Worm (Caenorhabditis elegans): ENCODE measurements around the gene ham-2.
A peak's percentile ranks its signal among the peaks of the same experiment; 100 is the strongest.
"Not testable (repeated sequence)": the region's sequence is repeated elsewhere in the genome, so short reads cannot be mapped to it uniquely, and the experiment has no call there.

Gene ham-2

ce11 chrX:4600987-4601386 lies 46.5 kb downstream of the ham-2 start:
- TF ChIP-seq lin-11 (tag; optimal IDR thresholded peaks at IDR 0.05) (no peak), ama-1 (optimal IDR thresholded peaks at IDR 0.05) (no peak), F13H6.1 (tag; optimal IDR thresholded peaks at IDR 0.05) (no peak), ztf-11 (tag; optimal IDR thresholded peaks at IDR 0.05) (no peak), lin-39 (tag; optimal IDR thresholded peaks at IDR 0.05) (no peak), crh-2 (tag; optimal IDR thresholded peaks at IDR 0.05) (no peak), zag-1 (tag; optimal IDR thresholded peaks at IDR 0.05) (no peak), skn-1 (tag; optimal IDR thresholded peaks at IDR 0.05) (no peak), mab-5 (tag; optimal IDR thresholded peaks at IDR 0.05) (no peak), mdl-1 (tag; optimal IDR thresholded peaks at IDR 0.05) (no peak), elt-1 (tag; optimal IDR thresholded peaks at IDR 0.05) (no peak), mbf-1 (tag; optimal IDR thresholded peaks at IDR 0.05) (no peak), nhr-10 (tag; optimal IDR thresholded peaks at IDR 0.05) (no peak)

- no peak for TF ChIP-seq sem-4 (tag; optimal IDR thresholded peaks at IDR 0.05)
- TF ChIP-seq lin-13 (GFP tag; optimal IDR thresholded peaks at IDR 0.05) = no peak
- no peak for TF ChIP-seq unc-55 (GFP tag; optimal IDR thresholded peaks at IDR 0.05)
- TF ChIP-seq lsy-2 (tag; optimal IDR thresholded peaks at IDR 0.05) = no peak
- TF ChIP-seq nhr-10 (tag; optimal IDR thresholded peaks at IDR 0.05) = no peak
- TF ChIP-seq nhr-11 (tag; optimal IDR thresholded peaks at IDR 0.05) = no peak
Measured at ce11 chrX:4604185-4604584, 49.7 kb downstream of the ham-2 start.

ce11 chrX:4605828-4606227 lies 51.3 kb downstream of the ham-2 start, which contains the start of gene spat-3:
Gene spat-3 (minus strand): TSS chrX:4605928.
- TF ChIP-seq zag-1 (tag; optimal IDR thresholded peaks at IDR 0.05) (no peak), nhr-129 (tag; optimal IDR thresholded peaks at IDR 0.05) (no peak), ztf-4 (tag; optimal IDR thresholded peaks at IDR 0.05) (no peak), ceh-82 (tag; optimal IDR thresholded peaks at IDR 0.05) (no peak), nhr-237 (tag; optimal IDR thresholded peaks at IDR 0.05) (no peak), mbf-1 (tag; optimal IDR thresholded peaks at IDR 0.05) (no peak), sem-4 (tag; optimal IDR thresholded peaks at IDR 0.05) (no peak), lin-11 (tag; optimal IDR thresholded peaks at IDR 0.05) (no peak), Y55F3AM.14 (GFP tag; optimal IDR thresholded peaks at IDR 0.05) (no peak), mdl-1 (tag; optimal IDR thresholded peaks at IDR 0.05) (no peak), alr-1 (tag; optimal IDR thresholded peaks at IDR 0.05) (no peak), lin-13 (GFP tag; optimal IDR thresholded peaks at IDR 0.05) (no peak)

- TF ChIP-seq fos-1 (tag; optimal IDR thresholded peaks at IDR 0.05) = peak; percentile 35
- peak; percentile 66 for TF ChIP-seq ceh-16 (tag; optimal IDR thresholded peaks at IDR 0.05)
- TF ChIP-seq mab-5 (tag; optimal IDR thresholded peaks at IDR 0.05) = peak; percentile 89
- peak; percentile 69 for TF ChIP-seq sma-9 (GFP tag; optimal IDR thresholded peaks at IDR 0.05)
- TF ChIP-seq sma-9 (tag; optimal IDR thresholded peaks at IDR 0.05) = not testable (repeated sequence)
- TF ChIP-seq unc-55 (GFP tag; optimal IDR thresholded peaks at IDR 0.05) = peak; percentile 45
- TF ChIP-seq nhr-25 (tag; optimal IDR thresholded peaks at IDR 0.05) = peak; percentile 58
- TF ChIP-seq nhr-23 (tag; optimal IDR thresholded peaks at IDR 0.05) = peak; percentile 18
- TF ChIP-seq crh-2 (tag; optimal IDR thresholded peaks at IDR 0.05) = peak; percentile 69
- peak; percentile 78 for TF ChIP-seq blmp-1 (tag; optimal IDR thresholded peaks at IDR 0.05; ENCODE audit: insufficient read depth)
- peak; percentile 2 for TF ChIP-seq C34F6.9 (tag; optimal IDR thresholded peaks at IDR 0.05)
- peak; percentile 3 for TF ChIP-seq ztf-4 (tag; optimal IDR thresholded peaks at IDR 0.05)
- peak; percentile 20 for TF ChIP-seq nhr-129 (tag; optimal IDR thresholded peaks at IDR 0.05)
- TF ChIP-seq F13H6.1 (tag; optimal IDR thresholded peaks at IDR 0.05) = peak; percentile 96
- TF ChIP-seq nhr-21 (tag; optimal IDR thresholded peaks at IDR 0.05) = peak; percentile 44
- peak; percentile 96 for TF ChIP-seq Y55F3AM.14 (GFP tag; optimal IDR thresholded peaks at IDR 0.05)
Measured at ce11 chrX:4606389-4606880, 52.0 kb downstream of the ham-2 start.

ce11 chrX:4607300-4607699 lies 52.8 kb downstream of the ham-2 start:
- no peak for TF ChIP-seq F13H6.1 (tag; optimal IDR thresholded peaks at IDR 0.05)

All from whole organism, L2 larva.